Worm (Caenorhabditis elegans) whole organism, early embryonic: ENCODE measurements around the gene let-858.

ENCODE experiments used
- aly-1 ChIP-seq: sonication (generic microtip); optimal IDR thresholded peaks from 2 replicates; lab custom pipeline; 2016; ENCODE audit warnings: missing genetic modification characterization, missing compliant biosample characterization
- ama-1 ChIP-seq: fragments of 150-350 bp; optimal IDR thresholded peaks from 2 replicates; lab custom pipeline; 2014
- ets-7 ChIP-seq: sonication (generic microtip); optimal IDR thresholded peaks from 2 replicates; lab custom pipeline; 2016; ENCODE audit warnings: missing genotype, missing genetic modification characterization, missing compliant biosample characterization
- hnd-1 ChIP-seq: sonication (generic microtip); optimal IDR thresholded peaks from 2 replicates; lab custom pipeline; 2016; ENCODE audit warnings: missing genetic modification characterization, missing compliant biosample characterization
- pes-1 ChIP-seq: fragments of 200-800 bp; sonication (Bioruptor generic); IDR thresholded peaks from 2 replicates; pipeline ENCODE4 v1.3.6; 2022; ENCODE audit warnings: missing genetic modification reagents, missing genetic modification characterization, missing compliant biosample characterization
- sea-1 ChIP-seq: fragments of 200-800 bp; sonication (Bioruptor generic); conservative IDR thresholded peaks from 2 replicates; pipeline ENCODE4 v1.3.6; 2022; ENCODE audit warnings: missing genetic modification characterization, missing compliant biosample characterization
- tbx-11 ChIP-seq: fragments of 200-800 bp; sonication (Bioruptor generic); IDR thresholded peaks from 2 replicates; pipeline ENCODE4 v1.3.6; 2022; ENCODE audit warnings: missing genetic modification characterization, missing compliant biosample characterization
- tbx-37 ChIP-seq: fragments of 200-800 bp; sonication (Bioruptor generic); conservative IDR thresholded peaks from 2 replicates; pipeline ENCODE4 v1.3.6; 2022; ENCODE audit warnings: missing genetic modification reagents, missing genetic modification characterization, missing compliant biosample characterization

DNA sequence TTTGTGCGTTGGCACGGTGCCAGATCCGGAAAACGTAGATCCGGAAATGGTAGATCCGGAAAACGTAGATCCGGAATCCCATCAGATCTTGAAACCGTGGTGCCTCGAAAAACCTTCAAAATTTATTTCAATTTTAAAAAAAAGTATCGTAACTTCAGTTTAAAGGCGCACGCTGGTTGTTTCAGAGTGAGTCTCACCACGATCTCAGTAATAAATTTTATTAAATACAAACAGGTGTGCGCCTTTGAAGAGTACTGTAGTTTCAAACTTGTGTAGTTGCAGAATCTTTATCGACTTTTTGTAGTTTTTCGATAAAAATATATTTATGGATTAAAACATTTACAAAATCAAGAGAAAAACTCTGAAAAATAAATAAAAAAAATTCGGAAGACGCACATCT lies 28.5 kb downstream of the let-858 start:
- TF ChIP-seq aly-1 (tag; lab: Kevin White, UChicago) (no peak), ets-7 (tag; lab: Kevin White, UChicago) (no peak), pes-1 (GFP tag; lab: Robert Waterston, UW) (no peak), hnd-1 (tag; lab: Kevin White, UChicago) (no peak), sea-1 (GFP tag; lab: Robert Waterston, UW) (no peak), tbx-11 (GFP tag; lab: Robert Waterston, UW) (no peak), ama-1 (lab: Kevin White, UChicago) (no peak), tbx-37 (GFP tag; lab: Robert Waterston, UW) (no peak)
